Worm (Caenorhabditis elegans) whole organism, L1 larva: Measurements from ENCODE around the gene sir-2.3.

Experiments
- C16A3.4 ChIP-seq: fragments of 150-350 bp; optimal IDR thresholded peaks from 2 replicates; lab custom pipeline; 2014; ENCODE audit warnings: missing biosample characterization, missing genetic modification characterization
- Y116A8C.19 ChIP-seq: sonication (generic microtip); optimal IDR thresholded peaks from 2 replicates; lab custom pipeline; 2016; ENCODE audit warnings: missing compliant biosample characterization, missing genetic modification characterization, borderline replicate concordance
- aha-1 ChIP-seq: fragments of 150-350 bp; optimal IDR thresholded peaks from 2 replicates; lab custom pipeline; 2014; ENCODE audit warnings: missing biosample characterization, missing genetic modification characterization
- ceh-63 ChIP-seq: fragments of 200-800 bp; sonication (Bioruptor generic); optimal IDR thresholded peaks from 2 replicates; lab custom pipeline; 2018; ENCODE audit warnings: mild to moderate bottlenecking, missing genetic modification characterization, missing compliant biosample characterization
- ceh-8 ChIP-seq: fragments of 200-800 bp; sonication (Bioruptor generic); optimal IDR thresholded peaks from 2 replicates; lab custom pipeline; 2018; ENCODE audit warnings: mild to moderate bottlenecking, missing genetic modification characterization, moderate library complexity, missing compliant biosample characterization
- dpl-1 ChIP-seq, 3 experiments: fragments of 150-350 bp in 2 of 3; sonication (generic microtip) in 1 of 3; optimal IDR thresholded peaks; 2 replicates each; lab custom pipeline; 2014 to 2017; ENCODE audit warnings: missing biosample characterization in 3 of 3, missing genetic modification characterization in 3 of 3, missing genetic modification reagents in 3 of 3
- efl-1 ChIP-seq, 4 experiments: fragments of 150-350 bp; optimal IDR thresholded peaks in 3 of 4; peaks in 1 of 4; 1 replicate in 1 of 4; 2 replicates in 3 of 4; lab custom pipeline; 2014; ENCODE audit warnings: missing biosample characterization in 2 of 4, missing genetic modification characterization in 2 of 4, missing genetic modification reagents in 2 of 4
- efl-3 ChIP-seq: fragments of 200-800 bp; sonication (Bioruptor generic); optimal IDR thresholded peaks from 2 replicates; lab custom pipeline; 2018; ENCODE audit warnings: mild to moderate bottlenecking, missing genetic modification characterization, missing compliant biosample characterization
- ets-5 ChIP-seq: fragments of 200-800 bp; sonication (Bioruptor generic); IDR thresholded peaks from 2 replicates; pipeline ENCODE4 v1.3.6; 2022; ENCODE audit warnings: missing genetic modification characterization, missing compliant biosample characterization
- grh-1 ChIP-seq: fragments of 200-800 bp; sonication (Bioruptor generic); IDR thresholded peaks from 2 replicates; pipeline ENCODE4 v1.3.6; 2022; ENCODE audit warnings: missing genetic modification reagents, missing genetic modification characterization, missing compliant biosample characterization
- isw-1 ChIP-seq: fragments of 200-800 bp; sonication (Bioruptor generic); IDR thresholded peaks from 2 replicates; pipeline ENCODE4 v1.3.6; 2022; ENCODE audit warnings: missing genetic modification characterization, missing compliant biosample characterization
- jun-1 ChIP-seq: fragments of 150-350 bp; optimal IDR thresholded peaks from 2 replicates; lab custom pipeline; 2014; ENCODE audit warnings: missing biosample characterization, missing genetic modification reagents, missing genetic modification characterization
- lin-14 ChIP-seq: fragments of 200-800 bp; sonication (Bioruptor generic); optimal IDR thresholded peaks from 2 replicates; lab custom pipeline; 2018; ENCODE audit warnings: mild to moderate bottlenecking, missing genetic modification characterization, moderate library complexity, missing compliant biosample characterization
- lin-15B ChIP-seq: fragments of 150-350 bp; sonication (generic microtip); optimal IDR thresholded peaks from 3 replicates; lab custom pipeline; 2014; ENCODE audit warnings: missing biosample characterization, missing genetic modification characterization
- lin-39 ChIP-seq: fragments of 150-350 bp; optimal IDR thresholded peaks from 2 replicates; lab custom pipeline; 2014; ENCODE audit warnings: missing biosample characterization, missing genetic modification reagents, missing genetic modification characterization
- lir-3 ChIP-seq: sonication (generic microtip); optimal IDR thresholded peaks from 2 replicates; lab custom pipeline; 2016; ENCODE audit warnings: mild to moderate bottlenecking, missing genetic modification characterization, moderate library complexity, missing compliant biosample characterization; ENCODE audit not compliant: poor library complexity
- mab-9 ChIP-seq: fragments of 200-800 bp; sonication (Bioruptor generic); IDR thresholded peaks from 2 replicates; pipeline ENCODE4 v1.3.6; 2022; ENCODE audit warnings: missing genetic modification reagents, missing genetic modification characterization, missing compliant biosample characterization
- mdl-1 ChIP-seq, 2 experiments: fragments of 150-350 bp; optimal IDR thresholded peaks; 2 replicates each; lab custom pipeline; 2014 to 2017; ENCODE audit warnings: missing biosample characterization in 2 of 2, missing genetic modification characterization in 2 of 2, inconsistent platforms in 1 of 2
- nhr-19 ChIP-seq: fragments of 200-800 bp; sonication (Bioruptor generic); conservative IDR thresholded peaks from 2 replicates; pipeline ENCODE4 v1.3.6; 2022; ENCODE audit warnings: missing genetic modification characterization, missing compliant biosample characterization
- nhr-20 ChIP-seq: sonication (generic microtip); optimal IDR thresholded peaks from 2 replicates; lab custom pipeline; 2016; ENCODE audit warnings: mild to moderate bottlenecking, missing genetic modification characterization, missing compliant biosample characterization
- nhr-237 ChIP-seq: fragments of 150-350 bp; optimal IDR thresholded peaks from 2 replicates; lab custom pipeline; 2014; ENCODE audit warnings: missing biosample characterization, missing genetic modification characterization
- nhr-76 ChIP-seq: sonication (generic microtip); optimal IDR thresholded peaks from 2 replicates; lab custom pipeline; 2017; ENCODE audit warnings: missing biosample characterization, missing genetic modification characterization
- nhr-77 ChIP-seq: fragments of 150-350 bp; optimal IDR thresholded peaks from 2 replicates; lab custom pipeline; 2014; ENCODE audit warnings: missing biosample characterization, missing genetic modification characterization
- nhr-84 ChIP-seq: sonication (generic microtip); optimal IDR thresholded peaks from 2 replicates; lab custom pipeline; 2017; ENCODE audit warnings: missing biosample characterization, missing genetic modification characterization
- nhr-85 ChIP-seq: sonication (generic microtip); peaks from one replicate; lab custom pipeline; 2016; ENCODE audit warnings: missing genetic modification characterization, inconsistent platforms, missing compliant biosample characterization
- nhr-90 ChIP-seq: sonication (generic microtip); optimal IDR thresholded peaks from 2 replicates; lab custom pipeline; 2016; ENCODE audit warnings: mild to moderate bottlenecking, missing genetic modification characterization, missing compliant biosample characterization; ENCODE audit not compliant: poor library complexity
- pqm-1 ChIP-seq: sonication (generic microtip); optimal IDR thresholded peaks from 3 replicates; lab custom pipeline; 2017; ENCODE audit warnings: missing biosample characterization, missing genetic modification characterization
- snu-23 ChIP-seq: sonication (generic microtip); optimal IDR thresholded peaks from 2 replicates; lab custom pipeline; 2016; ENCODE audit warnings: missing genetic modification characterization, missing compliant biosample characterization
- sox-4 ChIP-seq: sonication (generic microtip); optimal IDR thresholded peaks from 2 replicates; lab custom pipeline; 2016; ENCODE audit warnings: missing genetic modification characterization, missing compliant biosample characterization
- unc-98 ChIP-seq: fragments of 200-800 bp; sonication (Bioruptor generic); IDR thresholded peaks from 2 replicates; pipeline ENCODE4 v1.3.6; 2022; ENCODE audit warnings: missing genetic modification characterization, missing compliant biosample characterization
- vab-15 ChIP-seq: sonication (generic microtip); optimal IDR thresholded peaks from 2 replicates; lab custom pipeline; 2017; ENCODE audit warnings: missing genotype, mild to moderate bottlenecking, missing genetic modification characterization, missing compliant biosample characterization
- zag-1 ChIP-seq: fragments of 150-350 bp; optimal IDR thresholded peaks from 2 replicates; lab custom pipeline; 2014; ENCODE audit warnings: missing biosample characterization, missing genetic modification characterization
- zip-4 ChIP-seq: fragments of 200-800 bp; sonication (Bioruptor generic); optimal IDR thresholded peaks from 2 replicates; lab custom pipeline; 2018; ENCODE audit warnings: mild to moderate bottlenecking, missing genetic modification characterization, moderate library complexity, missing compliant biosample characterization

Gene sir-2.3

DNA sequence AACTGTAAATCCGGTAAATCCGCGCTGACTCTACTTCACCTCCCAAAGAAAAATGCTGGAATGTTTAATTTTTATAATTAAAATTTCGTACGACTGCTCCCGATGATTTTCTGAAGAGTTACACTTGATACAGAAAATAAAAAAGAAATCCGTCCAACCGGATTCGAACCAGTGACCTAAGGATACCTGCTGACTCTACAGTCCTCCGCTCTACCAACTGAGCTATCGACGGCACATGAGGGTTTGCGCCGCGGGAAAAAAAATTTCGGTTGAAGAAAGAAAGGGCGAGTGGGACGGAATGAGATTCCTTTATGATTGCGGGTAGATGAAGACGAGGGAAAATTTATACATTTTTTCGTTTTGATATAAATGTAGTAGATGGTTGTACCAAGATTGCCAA lies 46.9 kb upstream of the sir-2.3 start:
- no peak for TF ChIP-seq nhr-90 (tag; lab: Kevin White, UChicago)
- no peak for TF ChIP-seq dpl-1 (GFP tag; optimal IDR thresholded peaks at IDR 0.05; lab: Kevin White, UChicago)
- TF ChIP-seq aha-1 (tag; lab: Kevin White, UChicago), result no peak
- TF ChIP-seq grh-1 (GFP tag; lab: Robert Waterston, UW), result no peak
- no peak for TF ChIP-seq jun-1 (tag; lab: Kevin White, UChicago)
- no peak for TF ChIP-seq lir-3
- TF ChIP-seq nhr-77 (tag; lab: Kevin White, UChicago), result no peak
- TF ChIP-seq nhr-85, result no peak
- TF ChIP-seq mab-9 (GFP tag; lab: Robert Waterston, UW), result no peak
- no peak for TF ChIP-seq sox-4 (tag; lab: Kevin White, UChicago)
- no peak for TF ChIP-seq ceh-8 (GFP tag; lab: Kevin White, UChicago)
- TF ChIP-seq efl-1 (optimal IDR thresholded peaks at IDR 0.05; lab: Kevin White, UChicago), result no peak
- no peak for TF ChIP-seq efl-1 (GFP tag; optimal IDR thresholded peaks at IDR 0.05 in 1 of 2; lab: Kevin White, UChicago)
- TF ChIP-seq, all 84 proteins: peak for 0

DNA sequence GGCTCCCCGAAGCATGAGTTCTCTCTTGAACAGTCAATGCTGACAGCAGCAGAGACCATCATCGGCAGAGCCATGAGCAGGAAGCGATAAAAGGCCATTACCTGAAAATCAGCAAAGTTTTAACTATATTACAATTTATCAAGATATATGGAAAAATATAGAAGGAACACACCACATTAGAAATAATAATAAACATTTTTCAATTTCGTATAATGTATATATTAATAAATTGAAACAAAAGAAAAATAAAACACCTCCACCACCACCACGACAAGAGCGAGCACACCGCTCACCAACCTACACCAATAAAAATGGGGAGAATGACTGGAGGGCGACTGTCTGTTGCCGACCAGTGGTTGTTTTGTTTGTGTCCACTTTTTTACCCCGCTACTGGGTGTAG lies 45.0 kb upstream of the sir-2.3 start, which contains the start of gene R04D3.2:
R04D3.2 (minus strand) TSS at position 101 of the 400 bp plus-strand sequence.
- TF ChIP-seq lin-39 (tag; lab: Kevin White, UChicago), result no peak
- TF ChIP-seq, all 84 proteins: peak for 0

DNA sequence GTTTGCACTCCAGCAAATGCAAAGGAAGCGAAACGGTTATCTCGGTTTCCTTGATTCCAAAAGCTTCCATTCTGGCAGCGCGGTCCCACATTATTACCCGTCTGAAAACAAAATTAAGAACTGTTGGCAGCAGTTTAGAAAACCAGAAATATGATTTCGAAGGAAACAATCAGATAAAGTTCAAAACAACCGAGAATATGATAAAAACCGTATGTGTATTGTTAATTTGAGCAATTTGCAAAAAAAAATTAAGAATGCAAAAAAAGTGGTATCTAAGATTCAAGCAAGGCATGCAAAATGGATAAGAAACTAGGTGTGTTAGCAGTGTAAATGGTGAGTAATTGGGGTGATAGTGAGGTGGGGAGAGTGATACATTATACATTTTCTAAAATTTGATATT lies 42.8 kb upstream of the sir-2.3 start, which contains the start of gene R04D3.4:
R04D3.4 (minus strand) TSS at position 101 of the 400 bp plus-strand sequence.
- TF ChIP-seq pqm-1 (tag; lab: Kevin White, UChicago) (no peak), nhr-76 (tag; lab: Kevin White, UChicago) (no peak), lin-39 (tag; lab: Kevin White, UChicago) (no peak), ets-5 (GFP tag; lab: Robert Waterston, UW) (no peak), snu-23 (no peak), zip-4 (GFP tag; lab: Kevin White, UChicago) (no peak), lin-15B (tag; lab: Kevin White, UChicago) (no peak), nhr-19 (GFP tag; lab: Robert Waterston, UW) (no peak), mdl-1 (tag; optimal IDR thresholded peaks at IDR 0.05; lab: Kevin White, UChicago) (no peak), isw-1 (GFP tag; lab: Robert Waterston, UW) (no peak), nhr-90 (tag; lab: Kevin White, UChicago) (no peak), zag-1 (no peak), efl-3 (GFP tag; lab: Kevin White, UChicago) (no peak), vab-15 (tag; lab: Kevin White, UChicago) (no peak)

DNA sequence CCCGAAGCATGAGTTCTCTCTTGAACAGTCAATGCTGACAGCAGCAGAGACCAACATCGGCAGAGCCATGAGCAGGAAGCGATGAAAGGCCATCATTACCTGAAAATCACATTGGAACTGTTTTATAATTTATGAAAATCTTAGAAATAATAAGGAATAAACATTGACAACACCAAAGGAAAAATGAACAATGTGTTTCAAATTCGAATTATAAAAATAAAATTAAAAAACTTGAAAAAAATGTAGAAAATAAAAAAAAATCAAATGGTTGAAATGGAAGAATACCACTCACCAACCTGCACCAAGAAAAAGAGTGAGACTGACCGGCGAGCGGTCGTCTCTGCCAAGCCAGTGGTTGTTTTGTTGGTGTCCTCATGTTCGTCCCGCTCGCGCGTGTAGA lies 41.0 kb upstream of the sir-2.3 start, which contains the start of gene R04D3.3:
R04D3.3 (minus strand) TSS at position 101 of the 400 bp plus-strand sequence.
- TF ChIP-seq nhr-237 (no peak), grh-1 (GFP tag; lab: Robert Waterston, UW) (no peak), nhr-20 (no peak), unc-98 (GFP tag; lab: Robert Waterston, UW) (no peak), mdl-1 (tag; optimal IDR thresholded peaks at IDR 0.05; lab: Kevin White, UChicago) (no peak), zip-4 (GFP tag; lab: Kevin White, UChicago) (no peak), efl-1 (optimal IDR thresholded peaks at IDR 0.05; lab: Kevin White, UChicago) (no peak), efl-1 (GFP tag; optimal IDR thresholded peaks at IDR 0.05 in 1 of 2; lab: Kevin White, UChicago) (no peak), ceh-63 (GFP tag; lab: Kevin White, UChicago) (no peak), lin-14 (GFP tag; lab: Kevin White, UChicago) (no peak), efl-3 (GFP tag; lab: Kevin White, UChicago) (no peak), ets-5 (GFP tag; lab: Robert Waterston, UW) (no peak), C16A3.4 (tag; lab: Kevin White, UChicago) (no peak), Y116A8C.19 (tag; lab: Kevin White, UChicago) (no peak), nhr-84 (tag; lab: Kevin White, UChicago) (no peak)
